Worm (Caenorhabditis elegans): ENCODE measurements around the gene snt-6.

The snt-6 gene

ce11 chrII:701371-702139, 48.5 kb downstream of the snt-6 start, which contains the start of gene thoc-1:
Gene thoc-1 (plus strand): TSS chrII:702107.
- TF ChIP-seq hmg-11 (tag; optimal IDR thresholded peaks at IDR 0.05) (no peak), nhr-23 (tag; optimal IDR thresholded peaks at IDR 0.05) (no peak), nhr-28 (tag; optimal IDR thresholded peaks at IDR 0.05) (no peak), pqm-1 (tag; optimal IDR thresholded peaks at IDR 0.05) (no peak), lin-39 (tag; optimal IDR thresholded peaks at IDR 0.05) (no peak), eor-1 (tag; optimal IDR thresholded peaks at IDR 0.05) (no peak), nhr-76 (tag; optimal IDR thresholded peaks at IDR 0.05) (no peak), nhr-67 (tag; optimal IDR thresholded peaks at IDR 0.05) (no peak), elt-3 (tag; optimal IDR thresholded peaks at IDR 0.05) (no peak), unc-62 (GFP tag; optimal IDR thresholded peaks at IDR 0.05) (no peak), nhr-11 (tag; optimal IDR thresholded peaks at IDR 0.05) (no peak), R02D3.7 (tag; optimal IDR thresholded peaks at IDR 0.05) (no peak), nhr-12 (tag; optimal IDR thresholded peaks at IDR 0.05) (no peak), egl-5 (tag; optimal IDR thresholded peaks at IDR 0.05) (no peak), ceh-28 (tag; optimal IDR thresholded peaks at IDR 0.05) (no peak)

- TF ChIP-seq ceh-82 (tag; optimal IDR thresholded peaks at IDR 0.05), result no peak
Observed at ce11 chrII:701025-701370, 49.0 kb downstream of the snt-6 start, which contains the start of gene T02H6.11. Gene T02H6.11 (minus strand): TSS chrII:701125.

Data from whole organism, L3 larva.